Worm (Caenorhabditis elegans): Measurements from ENCODE around the gene ttr-51.

- TF ChIP-seq elt-2 (tag; optimal IDR thresholded peaks at IDR 0.05) (peak; percentile 98), ama-1 (optimal IDR thresholded peaks at IDR 0.05) (no peak), lin-39 (tag; optimal IDR thresholded peaks at IDR 0.05) (peak; percentile 5), skn-1 (tag; optimal IDR thresholded peaks at IDR 0.05) (no peak), aly-2 (tag; optimal IDR thresholded peaks at IDR 0.05) (no peak)
These were observed 1.7 kb upstream of the ttr-51 start, which contains the start of gene ttr-45 for ce11 chrIV:13253841-13254240.

Measured in whole organism, L3 larva.